Fruit fly (Drosophila melanogaster) whole organism, embryonic: ENCODE results near the gene stac.
A peak's percentile ranks its signal among the peaks of the same experiment; 100 is the strongest.

Experiments used
- Abd-B ChIP-seq: fragments of 200-800 bp; sonication (Bioruptor generic); optimal IDR thresholded peaks from 2 replicates; lab custom pipeline; 2018; ENCODE audit warnings: missing biosample characterization, mild to moderate bottlenecking, missing genetic modification characterization, moderate library complexity
- Atf-2 ChIP-seq: fragments of 200-800 bp; sonication (Bioruptor generic); optimal IDR thresholded peaks from 2 replicates; lab custom pipeline; 2016; ENCODE audit warnings: missing biosample characterization, missing genetic modification characterization
- BtbVII ChIP-seq: fragments of 200-800 bp; sonication (Bioruptor generic); optimal IDR thresholded peaks from 3 replicates; lab custom pipeline; 2017; ENCODE audit warnings: missing biosample characterization, mild to moderate bottlenecking, missing genetic modification characterization
- CG10959 ChIP-seq: fragments of 200-800 bp; sonication (Bioruptor generic); IDR thresholded peaks from 2 replicates; pipeline ENCODE4 v1.3.6; 2022; ENCODE audit warnings: missing biosample characterization, missing genetic modification characterization
- CG11695 ChIP-seq: fragments of 200-800 bp; sonication (Bioruptor generic); IDR thresholded peaks from 3 replicates; pipeline ENCODE4 v1.3.6; 2022; ENCODE audit warnings: missing biosample characterization, missing genetic modification characterization
- CG11723 ChIP-seq: fragments of 200-800 bp; sonication (Bioruptor generic); optimal IDR thresholded peaks from 2 replicates; lab custom pipeline; 2017; ENCODE audit warnings: missing biosample characterization, mild to moderate bottlenecking, missing genetic modification characterization
- CG12299 ChIP-seq: fragments of 200-800 bp; sonication (Bioruptor generic); optimal IDR thresholded peaks from 2 replicates; lab custom pipeline; 2018; ENCODE audit warnings: missing biosample characterization, mild to moderate bottlenecking, missing genetic modification characterization
- CG12769 ChIP-seq: fragments of 200-800 bp; sonication (Bioruptor generic); optimal IDR thresholded peaks from 2 replicates; lab custom pipeline; 2019; ENCODE audit warnings: missing biosample characterization, mild to moderate bottlenecking, missing genetic modification characterization, moderate library complexity
- CG17359 ChIP-seq: fragments of 200-800 bp; sonication (Bioruptor generic); optimal IDR thresholded peaks from 3 replicates; lab custom pipeline; 2018; ENCODE audit warnings: missing biosample characterization, mild to moderate bottlenecking, missing genetic modification characterization, moderate library complexity
- CG17568 ChIP-seq: fragments of 200-800 bp; sonication (Bioruptor generic); optimal IDR thresholded peaks from 2 replicates; lab custom pipeline; 2018; ENCODE audit warnings: missing biosample characterization, mild to moderate bottlenecking, missing genetic modification characterization, moderate library complexity
- CG17612 ChIP-seq: fragments of 200-800 bp; sonication (Bioruptor generic); IDR thresholded peaks from 2 replicates; pipeline ENCODE4 v1.3.6; 2022; ENCODE audit warnings: missing biosample characterization, missing genetic modification characterization
- CG34422 ChIP-seq: fragments of 200-800 bp; sonication (Bioruptor generic); IDR thresholded peaks from 3 replicates; pipeline ENCODE4 v1.3.6; 2022; ENCODE audit warnings: missing biosample characterization, missing genetic modification characterization
- Dad ChIP-seq: fragments of 200-800 bp; sonication (Bioruptor generic); optimal IDR thresholded peaks from 3 replicates; lab custom pipeline; 2016; ENCODE audit warnings: missing biosample characterization, missing genetic modification characterization
- Dll ChIP-seq: fragments of 200-800 bp; sonication (Bioruptor generic); IDR thresholded peaks from 4 replicates; pipeline ENCODE4 v1.3.6; 2022; ENCODE audit warnings: missing biosample characterization, missing genetic modification characterization; ENCODE audit not compliant: partially characterized antibody
- E2f1 ChIP-seq: fragments of 200-800 bp; sonication (Bioruptor generic); IDR thresholded peaks from 2 replicates; pipeline ENCODE4 v1.3.6; 2022; ENCODE audit warnings: missing biosample characterization, missing genetic modification characterization
- Eip74EF ChIP-seq, 2 experiments: fragments of 200-800 bp in 1 of 2; fragments of >200 bp in 1 of 2; sonication (Bioruptor generic) in 1 of 2; optimal IDR thresholded peaks; 2 replicates each; lab custom pipeline; 2017 to 2019; ENCODE audit warnings: missing biosample characterization in 2 of 2, missing genetic modification characterization in 2 of 2, mild to moderate bottlenecking in 1 of 2, moderate library complexity in 1 of 2
- Elba2 ChIP-seq: fragments of 200-800 bp; sonication (Bioruptor generic); optimal IDR thresholded peaks from 3 replicates; lab custom pipeline; 2016; ENCODE audit warnings: missing biosample characterization, missing genetic modification characterization
- HLHmδ ChIP-seq: fragments of 200-800 bp; sonication (Bioruptor generic); optimal IDR thresholded peaks from 2 replicates; lab custom pipeline; 2018; ENCODE audit warnings: missing biosample characterization, mild to moderate bottlenecking, missing genetic modification characterization, moderate library complexity
- Hmx ChIP-seq: fragments of 200-800 bp; sonication (Bioruptor generic); optimal IDR thresholded peaks from 2 replicates; lab custom pipeline; 2016; ENCODE audit warnings: missing biosample characterization, missing genetic modification characterization
- Hr51 ChIP-seq, 2 experiments: fragments of 200-800 bp; sonication (Bioruptor generic); optimal IDR thresholded peaks; 2 replicates in 1 of 2; 3 replicates in 1 of 2; lab custom pipeline; 2016 to 2018; ENCODE audit warnings: missing biosample characterization in 2 of 2, missing genetic modification characterization in 2 of 2, mild to moderate bottlenecking in 1 of 2, moderate library complexity in 1 of 2
- Hsf ChIP-seq: fragments of 200-800 bp; sonication (Bioruptor generic); optimal IDR thresholded peaks from 3 replicates; lab custom pipeline; 2016; ENCODE audit warnings: missing biosample characterization, missing genetic modification characterization
- MTF-1 ChIP-seq: fragments of 200-800 bp; sonication (Bioruptor generic); optimal IDR thresholded peaks from 2 replicates; lab custom pipeline; 2018; ENCODE audit warnings: missing biosample characterization, mild to moderate bottlenecking, missing genetic modification characterization, borderline replicate concordance
- NC2α ChIP-seq: fragments of 200-800 bp; sonication (Bioruptor generic); optimal IDR thresholded peaks from 2 replicates; lab custom pipeline; 2016; ENCODE audit warnings: missing biosample characterization, missing genetic modification characterization
- Nf-YA ChIP-seq: fragments of 200-800 bp; sonication (Bioruptor generic); IDR thresholded peaks from 2 replicates; pipeline ENCODE4 v1.3.6; 2022; ENCODE audit warnings: missing biosample characterization, missing genetic modification characterization
- Side ChIP-seq: fragments of 200-800 bp; sonication (Bioruptor generic); optimal IDR thresholded peaks from 2 replicates; lab custom pipeline; 2016; ENCODE audit warnings: missing biosample characterization, missing genetic modification characterization
- Stat92E ChIP-seq, 3 experiments: fragments of >200 bp in 2 of 3; fragments of 200-800 bp in 1 of 3; sonication (Bioruptor generic) in 1 of 3; optimal IDR thresholded peaks; 2 replicates each; lab custom pipeline; 2017 to 2019; ENCODE audit warnings: missing biosample characterization in 3 of 3, missing genetic modification characterization in 3 of 3, mild to moderate bottlenecking in 1 of 3, moderate library complexity in 1 of 3
- Trl ChIP-seq, 3 experiments: fragments of >200 bp in 2 of 3; fragments of 200-800 bp in 1 of 3; sonication (Bioruptor generic) in 1 of 3; optimal IDR thresholded peaks; 2 replicates in 1 of 3; 3 replicates in 2 of 3; lab custom pipeline; 2016 to 2017; ENCODE audit warnings: missing biosample characterization in 1 of 3, missing genetic modification characterization in 1 of 3
- ato ChIP-seq: fragments of 200-800 bp; sonication (Bioruptor generic); IDR thresholded peaks from 2 replicates; pipeline ENCODE4 v1.3.6; 2022; ENCODE audit warnings: missing biosample characterization, missing genetic modification characterization; ENCODE audit not compliant: partially characterized antibody
- chif ChIP-seq, 2 experiments: fragments of 200-800 bp; sonication (Bioruptor generic); optimal IDR thresholded peaks; 3 replicates each; lab custom pipeline; 2016; ENCODE audit warnings: missing biosample characterization in 2 of 2, missing genetic modification characterization in 2 of 2
- dysf ChIP-seq: fragments of 200-800 bp; sonication (Bioruptor generic); IDR thresholded peaks from 3 replicates; pipeline ENCODE4 v1.3.6; 2022; ENCODE audit warnings: missing biosample characterization, missing genetic modification characterization
- ham ChIP-seq: fragments of 200-800 bp; sonication (Bioruptor generic); IDR thresholded peaks from 2 replicates; pipeline ENCODE4 v1.3.6; 2022; ENCODE audit warnings: missing biosample characterization, missing genetic modification characterization
- jigr1 ChIP-seq: fragments of 200-800 bp; sonication (Bioruptor generic); IDR thresholded peaks from 3 replicates; pipeline ENCODE4 v1.3.6; 2022; ENCODE audit warnings: missing biosample characterization, missing genetic modification characterization
- klu ChIP-seq: fragments of 200-800 bp; sonication (Bioruptor generic); IDR thresholded peaks from 2 replicates; pipeline ENCODE4 v1.3.6; 2022; ENCODE audit warnings: missing biosample characterization, missing genetic modification characterization
- lab ChIP-seq: fragments of 200-800 bp; sonication (Bioruptor generic); optimal IDR thresholded peaks from 3 replicates; lab custom pipeline; 2017; ENCODE audit warnings: missing biosample characterization, missing genetic modification characterization, mild to moderate bottlenecking, moderate library complexity, missing genetic modification reagents
- lbe ChIP-seq: fragments of 200-800 bp; sonication (Bioruptor generic); optimal IDR thresholded peaks from 2 replicates; lab custom pipeline; 2016; ENCODE audit warnings: missing biosample characterization, mild to moderate bottlenecking, missing genetic modification characterization
- luna ChIP-seq: fragments of 200-800 bp; sonication (Bioruptor generic); optimal IDR thresholded peaks from 2 replicates; lab custom pipeline; 2016; ENCODE audit warnings: missing biosample characterization, missing genetic modification characterization
- mam ChIP-seq: fragments of 200-800 bp; sonication (Bioruptor generic); optimal IDR thresholded peaks from 3 replicates; lab custom pipeline; 2016; ENCODE audit warnings: missing biosample characterization, missing genetic modification characterization
- mirr ChIP-seq: fragments of 200-800 bp; sonication (Bioruptor generic); optimal IDR thresholded peaks from 3 replicates; lab custom pipeline; 2018; ENCODE audit warnings: missing biosample characterization, mild to moderate bottlenecking, missing genetic modification characterization
- nerfin-2 ChIP-seq: fragments of 200-800 bp; sonication (Bioruptor generic); IDR thresholded peaks from 2 replicates; pipeline ENCODE4 v1.3.6; 2022; ENCODE audit warnings: missing biosample characterization, missing genetic modification characterization; ENCODE audit not compliant: partially characterized antibody
- onecut ChIP-seq: fragments of 200-800 bp; sonication (Bioruptor generic); IDR thresholded peaks from 2 replicates; pipeline ENCODE4 v1.3.6; 2022; ENCODE audit warnings: missing biosample characterization, missing genetic modification characterization
- pb ChIP-seq: fragments of 200-800 bp; sonication (Bioruptor generic); optimal IDR thresholded peaks from 3 replicates; lab custom pipeline; 2016; ENCODE audit warnings: missing biosample characterization, missing genetic modification characterization
- pros ChIP-seq: fragments of 200-800 bp; sonication (Bioruptor generic); optimal IDR thresholded peaks from 3 replicates; lab custom pipeline; 2019; ENCODE audit warnings: missing biosample characterization, mild to moderate bottlenecking, missing genetic modification characterization, moderate library complexity
- pum ChIP-seq: fragments of 200-800 bp; sonication (Bioruptor generic); optimal IDR thresholded peaks from 2 replicates; lab custom pipeline; 2016; ENCODE audit warnings: missing biosample characterization, missing genetic modification characterization
- salm ChIP-seq: fragments of 200-800 bp; sonication (Bioruptor generic); optimal IDR thresholded peaks from 2 replicates; lab custom pipeline; 2018; ENCODE audit warnings: missing biosample characterization, mild to moderate bottlenecking, missing genetic modification characterization
- sc ChIP-seq, 3 experiments: fragments of >200 bp in 2 of 3; fragments of 200-800 bp in 1 of 3; sonication (Bioruptor generic) in 1 of 3; optimal IDR thresholded peaks; 2 replicates in 2 of 3; 3 replicates in 1 of 3; lab custom pipeline; 2017; ENCODE audit warnings: mild to moderate bottlenecking in 1 of 3, missing biosample characterization in 1 of 3, missing genetic modification characterization in 1 of 3, missing genetic modification reagents in 1 of 3
- sug ChIP-seq: fragments of 200-800 bp; optimal IDR thresholded peaks from 2 replicates; lab custom pipeline; 2019; ENCODE audit warnings: missing biosample characterization, mild to moderate bottlenecking, missing genetic modification characterization, moderate library complexity
- ttk ChIP-seq: fragments of 200-800 bp; sonication (Bioruptor generic); IDR thresholded peaks from 2 replicates; pipeline ENCODE4 v2.1.2; 2022; ENCODE audit warnings: missing biosample characterization, missing genetic modification characterization

Gene stac

DNA sequence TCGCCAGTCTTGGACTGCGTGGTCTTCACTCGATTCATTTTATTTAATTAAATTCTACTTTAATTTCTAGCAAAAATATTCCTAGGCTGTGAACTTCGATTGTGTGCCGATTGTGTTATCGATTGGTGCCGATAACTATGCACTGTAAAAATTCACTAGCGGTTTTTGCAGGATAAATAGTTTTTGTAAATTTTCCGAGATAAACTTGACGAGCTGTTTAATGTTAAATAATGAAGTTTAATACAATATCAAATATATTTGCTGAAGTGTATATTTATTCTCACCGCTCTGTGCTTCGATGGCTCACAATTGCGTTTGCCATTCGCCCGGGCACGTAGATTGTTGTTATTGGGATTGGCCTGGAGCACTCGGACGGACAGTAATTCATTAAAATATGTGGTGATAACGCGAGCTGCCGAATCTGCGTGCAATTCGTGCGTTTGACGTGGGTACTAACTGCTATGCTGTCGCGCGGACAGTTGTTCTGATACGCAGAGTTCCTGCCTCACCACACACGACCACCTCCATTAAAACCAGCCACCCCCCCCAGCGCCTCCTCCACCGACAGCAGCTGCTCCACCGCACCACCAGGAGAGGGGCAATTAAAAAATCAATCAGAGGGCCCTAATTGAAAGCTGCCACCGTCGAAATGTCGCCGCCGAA is 31.1 kb upstream of the stac start, which contains the start of the genes EMC6 and Hr96 (continued):
- TF ChIP-seq ato (GFP tag; lab: Robert Waterston, UW): peak; percentile 82
- peak; percentile 84 for TF ChIP-seq ham (GFP tag; lab: Robert Waterston, UW)
- TF ChIP-seq Hr51 (GFP tag; optimal IDR thresholded peaks at IDR 0.05; lab: Kevin White, UChicago): peak; percentile 91 to 94
- TF ChIP-seq ttk (GFP tag; lab: Robert Waterston, UW): peak; percentile 93
- peak; percentile 87 for TF ChIP-seq CG11695 (GFP tag; lab: Robert Waterston, UW)
- TF ChIP-seq Hsf (GFP tag; lab: Kevin White, UChicago): peak; percentile 96
- peak; percentile 87 for TF ChIP-seq CG10959 (GFP tag; lab: Robert Waterston, UW)
- TF ChIP-seq pros (GFP tag; lab: Kevin White, UChicago): no peak
- TF ChIP-seq CG12299 (tag; lab: Kevin White, UChicago): peak; percentile 90
- TF ChIP-seq sc (optimal IDR thresholded peaks at IDR 0.05; lab: Kevin White, UChicago): no peak
- TF ChIP-seq sc (GFP tag; optimal IDR thresholded peaks at IDR 0.05; lab: Kevin White, UChicago): peak; percentile 77
- TF ChIP-seq pum (GFP tag; lab: Kevin White, UChicago): peak; percentile 93
- peak; percentile 80 for TF ChIP-seq NC2α (GFP tag; lab: Kevin White, UChicago)
- TF ChIP-seq lab (GFP tag; lab: Kevin White, UChicago): peak; percentile 96
- peak; percentile 88 for TF ChIP-seq klu (GFP tag; lab: Robert Waterston, UW)
- peak; percentile 83 for TF ChIP-seq BtbVII (GFP tag; lab: Kevin White, UChicago)
- peak; percentile 91 for TF ChIP-seq E2f1 (GFP tag; lab: Robert Waterston, UW)
- TF ChIP-seq Dll (GFP tag; lab: Robert Waterston, UW): peak; percentile 78
- TF ChIP-seq chif (GFP tag; optimal IDR thresholded peaks at IDR 0.05; lab: Kevin White, UChicago): peak; percentile 89 to 94
- peak in 1 of 3 experiments; percentile 54 for TF ChIP-seq Stat92E (GFP tag; optimal IDR thresholded peaks at IDR 0.05; lab: Kevin White, UChicago)
- TF ChIP-seq Hmx: peak; percentile 75
- TF ChIP-seq CG17612 (GFP tag; lab: Robert Waterston, UW): peak; percentile 81
- TF ChIP-seq Eip74EF (GFP tag; optimal IDR thresholded peaks at IDR 0.05; lab: Kevin White, UChicago): no peak
- TF ChIP-seq jigr1 (GFP tag; lab: Robert Waterston, UW): peak; percentile 62; the same call in 2 of the 3 replicates
- no peak for TF ChIP-seq HLHmδ (GFP tag; lab: Kevin White, UChicago)
- TF ChIP-seq Elba2 (GFP tag; lab: Kevin White, UChicago): peak; percentile 78
- peak; percentile 84 for TF ChIP-seq salm
- peak; percentile 90 for TF ChIP-seq Atf-2 (GFP tag; lab: Kevin White, UChicago)
- peak; percentile 69 for TF ChIP-seq pb (GFP tag; lab: Kevin White, UChicago)
- TF ChIP-seq Abd-B (GFP tag; lab: Kevin White, UChicago): peak; percentile 89
- TF ChIP-seq mam (GFP tag; lab: Kevin White, UChicago): peak; percentile 96
- peak; percentile 79 for TF ChIP-seq Nf-YA (GFP tag; lab: Robert Waterston, UW)
- peak; percentile 89 for TF ChIP-seq luna
- no peak for TF ChIP-seq Trl (optimal IDR thresholded peaks at IDR 0.05; lab: Kevin White, UChicago)
- peak; percentile 95 for TF ChIP-seq Trl (GFP tag; optimal IDR thresholded peaks at IDR 0.05; lab: Kevin White, UChicago)
- peak; percentile 74; the same call in 1 of the 2 replicates for TF ChIP-seq nerfin-2 (GFP tag; lab: Robert Waterston, UW)
- TF ChIP-seq mirr (GFP tag; lab: Kevin White, UChicago): peak; percentile 81
- TF ChIP-seq MTF-1 (GFP tag; lab: Kevin White, UChicago): peak; percentile 88
- peak; percentile 89 for TF ChIP-seq CG34422 (GFP tag; lab: Robert Waterston, UW)
- no peak for TF ChIP-seq CG11723
- TF ChIP-seq CG12769 (tag; lab: Kevin White, UChicago): peak; percentile 98
- TF ChIP-seq CG17568 (GFP tag; lab: Kevin White, UChicago): no peak
- TF ChIP-seq Dad: peak; percentile 95
- TF ChIP-seq lbe: peak; percentile 92
- TF ChIP-seq Side (GFP tag; lab: Kevin White, UChicago): peak; percentile 92
- TF ChIP-seq CG17359 (tag; lab: Kevin White, UChicago): peak; percentile 93
- peak; percentile 90 for TF ChIP-seq onecut (GFP tag; lab: Robert Waterston, UW)
- peak; percentile 93 for TF ChIP-seq sug (tag; lab: Kevin White, UChicago)
- peak; percentile 93 for TF ChIP-seq dysf
